Worm (Caenorhabditis elegans) whole organism, young adult: ENCODE measurements around the gene gldi-2.

Experiments used
- C06A6.2 ChIP-seq: fragments of 200-800 bp; sonication (Bioruptor generic); conservative IDR thresholded peaks from 2 replicates; pipeline ENCODE4 v1.3.6; 2022; ENCODE audit warnings: missing genetic modification characterization, missing compliant biosample characterization
- F49E8.2 ChIP-seq: sonication (generic microtip); optimal IDR thresholded peaks from 3 replicates; lab custom pipeline; 2017; ENCODE audit warnings: missing genetic modification characterization, mild to moderate bottlenecking, missing compliant biosample characterization, antibody characterized with exemption, moderate library complexity; ENCODE audit not compliant: insufficient read depth
- F52B5.7 ChIP-seq: sonication (generic microtip); optimal IDR thresholded peaks from 2 replicates; lab custom pipeline; 2016; ENCODE audit warnings: mild to moderate bottlenecking, missing genetic modification characterization, missing compliant biosample characterization
- F55B11.4 ChIP-seq: sonication (generic microtip); optimal IDR thresholded peaks from 2 replicates; lab custom pipeline; 2016; ENCODE audit warnings: missing compliant biosample characterization, missing genetic modification characterization, borderline replicate concordance; ENCODE audit not compliant: insufficient read depth
- F57A8.1 ChIP-seq: fragments of 200-800 bp; sonication (Bioruptor generic); optimal IDR thresholded peaks from 2 replicates; lab custom pipeline; 2018; ENCODE audit warnings: mild to moderate bottlenecking, missing genetic modification characterization, moderate library complexity, missing compliant biosample characterization
- T07F8.4 ChIP-seq: sonication (generic microtip); optimal IDR thresholded peaks from 2 replicates; lab custom pipeline; 2016; ENCODE audit warnings: mild to moderate bottlenecking, missing genetic modification characterization, moderate library complexity, missing compliant biosample characterization
- T26A5.8 ChIP-seq: sonication (generic microtip); optimal IDR thresholded peaks from 2 replicates; lab custom pipeline; 2016; ENCODE audit warnings: missing genetic modification characterization, missing compliant biosample characterization
- Y56A3A.18 ChIP-seq: fragments of 200-800 bp; sonication (Bioruptor generic); IDR thresholded peaks from 2 replicates; pipeline ENCODE4 v1.3.6; 2022; ENCODE audit warnings: missing genetic modification reagents, missing genetic modification characterization, missing compliant biosample characterization
- Y95B8A.8 ChIP-seq: fragments of 200-800 bp; sonication (Bioruptor generic); IDR thresholded peaks from 2 replicates; pipeline ENCODE4 v1.3.6; 2022; ENCODE audit warnings: missing genetic modification reagents, missing genetic modification characterization, missing compliant biosample characterization
- attf-3 ChIP-seq: fragments of 200-800 bp; sonication (Bioruptor generic); conservative IDR thresholded peaks from 2 replicates; pipeline ENCODE4 v1.3.6; 2022; ENCODE audit warnings: missing genetic modification reagents, missing genetic modification characterization, missing compliant biosample characterization
- bed-1 ChIP-seq: fragments of 200-800 bp; sonication (Bioruptor generic); IDR thresholded peaks from 2 replicates; pipeline ENCODE4 v1.3.6; 2022; ENCODE audit warnings: missing genetic modification reagents, missing genetic modification characterization, missing compliant biosample characterization
- ceh-100 ChIP-seq: fragments of 200-800 bp; sonication (Bioruptor generic); IDR thresholded peaks from 2 replicates; pipeline ENCODE4 v1.3.6; 2022; ENCODE audit warnings: missing genetic modification reagents, missing genetic modification characterization, missing compliant biosample characterization
- ceh-58 ChIP-seq: fragments of 200-800 bp; sonication (Bioruptor generic); IDR thresholded peaks from 2 replicates; pipeline ENCODE4 v1.3.6; 2022; ENCODE audit warnings: missing genetic modification characterization, missing compliant biosample characterization
- ceh-91 ChIP-seq: fragments of 200-800 bp; sonication (Bioruptor generic); IDR thresholded peaks from 2 replicates; pipeline ENCODE4 v1.3.6; 2022; ENCODE audit warnings: missing genetic modification reagents, missing genetic modification characterization, missing compliant biosample characterization
- dox-1 ChIP-seq: fragments of 200-800 bp; sonication (Bioruptor generic); IDR thresholded peaks from 2 replicates; pipeline ENCODE4 v1.3.6; 2022; ENCODE audit warnings: missing genetic modification reagents, missing genetic modification characterization, missing compliant biosample characterization
- dpl-1 ChIP-seq: fragments of 150-350 bp; optimal IDR thresholded peaks from 2 replicates; lab custom pipeline; 2014; ENCODE audit warnings: missing biosample characterization, missing genetic modification reagents, missing genetic modification characterization
- gei-17 ChIP-seq: fragments of 200-800 bp; sonication (Bioruptor generic); optimal IDR thresholded peaks from 2 replicates; lab custom pipeline; 2018; ENCODE audit warnings: mild to moderate bottlenecking, missing genetic modification characterization, missing compliant biosample characterization
- him-1 ChIP-seq: sonication (generic microtip); optimal IDR thresholded peaks from 2 replicates; lab custom pipeline; 2016; ENCODE audit warnings: missing genotype, missing genetic modification reagents, missing genetic modification characterization, missing compliant biosample characterization
- hlh-26 ChIP-seq: fragments of 200-800 bp; sonication (Bioruptor generic); conservative IDR thresholded peaks from 2 replicates; pipeline ENCODE4 v1.3.6; 2022; ENCODE audit warnings: missing genetic modification reagents, missing genetic modification characterization, missing compliant biosample characterization
- lag-1 ChIP-seq: fragments of 200-800 bp; sonication (Bioruptor generic); IDR thresholded peaks from 2 replicates; pipeline ENCODE4 v1.3.6; 2022; ENCODE audit warnings: missing genetic modification reagents, missing genetic modification characterization, missing compliant biosample characterization
- lin-26 ChIP-seq: fragments of 200-800 bp; sonication (Bioruptor generic); IDR thresholded peaks from 2 replicates; pipeline ENCODE4 v1.3.6; 2022; ENCODE audit warnings: missing genetic modification reagents, missing genetic modification characterization, missing compliant biosample characterization
- lin-35 ChIP-seq, 3 experiments: fragments of 150-350 bp in 2 of 3; sonication (generic microtip) in 1 of 3; optimal IDR thresholded peaks; 2 replicates each; lab custom pipeline; 2014 to 2018; ENCODE audit warnings: missing biosample characterization in 3 of 3, missing genetic modification characterization in 3 of 3, missing genetic modification reagents in 3 of 3
- lin-40 ChIP-seq: sonication (generic microtip); optimal IDR thresholded peaks from 2 replicates; lab custom pipeline; 2016; ENCODE audit warnings: missing genetic modification characterization, mild to moderate bottlenecking, missing compliant biosample characterization, missing genotype, missing genetic modification reagents
- lir-1 ChIP-seq: fragments of 200-800 bp; sonication (Bioruptor generic); conservative IDR thresholded peaks from 2 replicates; pipeline ENCODE4 v1.3.6; 2022; ENCODE audit warnings: missing genetic modification reagents, missing genetic modification characterization, missing compliant biosample characterization
- lsy-27 ChIP-seq: sonication (generic microtip); optimal IDR thresholded peaks from 2 replicates; lab custom pipeline; 2017; ENCODE audit warnings: missing genetic modification characterization, mild to moderate bottlenecking, missing compliant biosample characterization, antibody characterized with exemption, missing genotype, borderline replicate concordance; ENCODE audit not compliant: insufficient read depth
- madf-6 ChIP-seq: fragments of 200-800 bp; sonication (Bioruptor generic); IDR thresholded peaks from 2 replicates; pipeline ENCODE4 v1.3.6; 2022; ENCODE audit warnings: missing genetic modification reagents, missing genetic modification characterization, missing compliant biosample characterization
- mel-28 ChIP-seq: sonication (generic microtip); optimal IDR thresholded peaks from 2 replicates; lab custom pipeline; 2016; ENCODE audit warnings: borderline replicate concordance, mild to moderate bottlenecking, missing genetic modification characterization, missing compliant biosample characterization
- mxl-1 ChIP-seq: sonication (generic microtip); optimal IDR thresholded peaks from 2 replicates; lab custom pipeline; 2016; ENCODE audit warnings: missing genetic modification characterization, missing compliant biosample characterization
- nfya-2 ChIP-seq: fragments of 200-800 bp; sonication (Bioruptor generic); IDR thresholded peaks from 2 replicates; pipeline ENCODE4 v1.3.6; 2022; ENCODE audit warnings: missing genetic modification reagents, missing genetic modification characterization, missing compliant biosample characterization
- nfyb-1 ChIP-seq: fragments of 200-800 bp; sonication (Bioruptor generic); IDR thresholded peaks from 2 replicates; pipeline ENCODE4 v1.3.6; 2022; ENCODE audit warnings: missing genetic modification reagents, missing genetic modification characterization, missing compliant biosample characterization
- nhr-179 ChIP-seq: sonication (generic microtip); optimal IDR thresholded peaks from 2 replicates; lab custom pipeline; 2016; ENCODE audit warnings: mild to moderate bottlenecking, missing genetic modification characterization, missing compliant biosample characterization
- repo-1 ChIP-seq: sonication (generic microtip); optimal IDR thresholded peaks from 2 replicates; lab custom pipeline; 2017; ENCODE audit warnings: mild to moderate bottlenecking, missing genetic modification characterization, missing compliant biosample characterization
- rpc-1 ChIP-seq, 2 experiments: fragments of 150-350 bp in 1 of 2; sonication (generic microtip) in 1 of 2; optimal IDR thresholded peaks; 2 replicates each; lab custom pipeline; 2014 to 2018; ENCODE audit warnings: missing biosample characterization in 1 of 2, missing genetic modification characterization in 1 of 2, missing genetic modification reagents in 1 of 2, missing genotype in 1 of 2
- snpc-4 ChIP-seq, 5 experiments: fragments of 150-350 bp in 1 of 5; sonication (generic microtip) in 4 of 5; optimal IDR thresholded peaks; 2 replicates each; lab custom pipeline; 2014 to 2018; ENCODE audit warnings: missing genetic modification characterization in 5 of 5, missing biosample characterization in 3 of 5, antibody characterized with exemption in 2 of 5, mild to moderate bottlenecking in 2 of 5, missing compliant biosample characterization in 2 of 5, missing genotype in 2 of 5, moderate library complexity in 2 of 5, missing genetic modification reagents in 1 of 5
- sptf-2 ChIP-seq: fragments of 200-800 bp; sonication (Bioruptor generic); optimal IDR thresholded peaks from 2 replicates; lab custom pipeline; 2018; ENCODE audit warnings: mild to moderate bottlenecking, missing genetic modification characterization, missing compliant biosample characterization
- tbp1 ChIP-seq: fragments of 200-800 bp; sonication (Bioruptor generic); optimal IDR thresholded peaks from 2 replicates; lab custom pipeline; 2018; ENCODE audit warnings: mild to moderate bottlenecking, missing genetic modification characterization, missing compliant biosample characterization
- tbx-9 ChIP-seq: sonication (generic microtip); optimal IDR thresholded peaks from 2 replicates; lab custom pipeline; 2016; ENCODE audit warnings: borderline replicate concordance, missing genetic modification characterization, inconsistent platforms, missing compliant biosample characterization
- tlf-1 ChIP-seq: fragments of 200-800 bp; sonication (Bioruptor generic); optimal IDR thresholded peaks from 2 replicates; lab custom pipeline; 2018; ENCODE audit warnings: mild to moderate bottlenecking, missing genetic modification characterization, missing compliant biosample characterization
- zfh-2 ChIP-seq: fragments of 200-800 bp; sonication (Bioruptor generic); conservative IDR thresholded peaks from 2 replicates; pipeline ENCODE4 v1.3.6; 2022; ENCODE audit warnings: missing genetic modification reagents, missing genetic modification characterization, missing compliant biosample characterization
- ztf-28 ChIP-seq: fragments of 200-800 bp; sonication (Bioruptor generic); IDR thresholded peaks from 2 replicates; pipeline ENCODE4 v1.3.6; 2022; ENCODE audit warnings: missing genetic modification reagents, missing genetic modification characterization, missing compliant biosample characterization

The gldi-2 gene

ce11 chrII:6833781-6834339, 50.6 kb downstream of the gldi-2 start (continued):
- TF ChIP-seq snpc-4 (GFP tag; optimal IDR thresholded peaks at IDR 0.05; lab: Kevin White, UChicago) (no peak), snpc-4 (tag; optimal IDR thresholded peaks at IDR 0.05; lab: Kevin White, UChicago) (no peak), ceh-58 (GFP tag; lab: Robert Waterston, UW) (no peak), lag-1 (GFP tag; lab: Robert Waterston, UW) (no peak), him-1 (tag; lab: Kevin White, UChicago) (no peak), F57A8.1 (no peak), mel-28 (tag; lab: Kevin White, UChicago) (no peak), nfya-2 (GFP tag; lab: Robert Waterston, UW) (no peak), tbx-9 (no peak), rpc-1 (optimal IDR thresholded peaks at IDR 0.05; lab: Kevin White, UChicago) (no peak), rpc-1 (tag; optimal IDR thresholded peaks at IDR 0.05; lab: Kevin White, UChicago) (no peak), dox-1 (peak; percentile 70), zfh-2 (GFP tag; lab: Robert Waterston, UW) (peak; percentile 67), sptf-2 (GFP tag; lab: Kevin White, UChicago) (no peak), dpl-1 (GFP tag; lab: Kevin White, UChicago) (no peak), Y95B8A.8 (GFP tag; lab: Robert Waterston, UW) (no peak), lir-1 (GFP tag; lab: Robert Waterston, UW) (no peak), lin-26 (GFP tag; lab: Robert Waterston, UW) (no peak), bed-1 (GFP tag; lab: Robert Waterston, UW) (no peak), ceh-91 (GFP tag; lab: Robert Waterston, UW) (no peak), mxl-1 (tag; lab: Kevin White, UChicago) (no peak), nfyb-1 (GFP tag; lab: Robert Waterston, UW) (no peak), F49E8.2 (tag; lab: Kevin White, UChicago) (no peak), F52B5.7 (tag; lab: Kevin White, UChicago) (no peak), gei-17 (no peak), T07F8.4 (tag; lab: Kevin White, UChicago) (no peak), hlh-26 (GFP tag; lab: Robert Waterston, UW) (no peak), Y56A3A.18 (GFP tag; lab: Robert Waterston, UW) (no peak), tbp1 (no peak), T26A5.8 (no peak), repo-1 (no peak), lin-40 (no peak), lin-35 (GFP tag; optimal IDR thresholded peaks at IDR 0.05; lab: Kevin White, UChicago) (no peak), attf-3 (GFP tag; lab: Robert Waterston, UW) (no peak), nhr-179 (tag; lab: Kevin White, UChicago) (no peak), C06A6.2 (GFP tag; lab: Robert Waterston, UW) (no peak), tlf-1 (GFP tag; lab: Kevin White, UChicago) (no peak), ceh-100 (no peak), madf-6 (GFP tag; lab: Robert Waterston, UW) (no peak), F55B11.4 (tag; lab: Kevin White, UChicago) (no peak), ztf-28 (GFP tag; lab: Robert Waterston, UW) (no peak), lsy-27 (no peak)
